Worm (Caenorhabditis elegans): Measurements from ENCODE around the gene trpl-2.

ce11 chrIV:4319473-4319872 lies 7.0 kb upstream of the trpl-2 start:
- TF ChIP-seq elt-2 (tag; optimal IDR thresholded peaks at IDR 0.05), result no peak
- TF ChIP-seq ama-1 (optimal IDR thresholded peaks at IDR 0.05), result no peak
- TF ChIP-seq pha-4 (tag; optimal IDR thresholded peaks at IDR 0.05), result no peak
- no peak for TF ChIP-seq ceh-6 (GFP tag; optimal IDR thresholded peaks at IDR 0.05)
